Worm (Caenorhabditis elegans): ENCODE results near the gene K04F1.8.

The K04F1.8 gene

DNA sequence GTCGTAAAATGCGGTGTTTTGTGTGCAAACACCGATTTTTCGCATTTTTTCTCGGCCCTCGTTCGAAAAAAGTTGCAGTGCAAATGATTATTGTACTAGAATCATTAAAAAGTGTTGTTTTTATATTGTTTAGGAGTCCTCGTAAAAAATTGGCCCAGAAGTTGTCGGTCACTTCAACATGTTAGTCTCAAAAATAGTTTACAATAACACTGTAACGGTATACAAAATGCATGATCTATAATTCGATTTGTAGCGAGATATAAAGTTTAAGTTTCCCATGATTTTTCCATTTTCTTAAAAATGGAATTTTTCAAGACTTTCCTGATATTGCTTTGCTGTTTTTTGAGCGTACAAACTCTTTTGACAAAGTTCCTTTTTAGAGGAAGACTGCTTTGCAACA, at the start of gene K04F1.8:
Gene K04F1.8, plus strand, starts transcription at position 301 of the 400 bp plus-strand sequence.
- TF ChIP-seq flt-1 (GFP tag; IDR thresholded peaks at IDR 0.05): no peak
- no peak for TF ChIP-seq med-1 (GFP tag; optimal IDR thresholded peaks at IDR 0.05; ENCODE audit: insufficient read depth)
- TF ChIP-seq tab-1 (GFP tag; IDR thresholded peaks at IDR 0.05): no peak
- TF ChIP-seq ztf-23 (GFP tag; IDR thresholded peaks at IDR 0.05): no peak
- no peak for TF ChIP-seq T22C8.4 (GFP tag; IDR thresholded peaks at IDR 0.05)
- TF ChIP-seq ztf-29 (GFP tag; IDR thresholded peaks at IDR 0.05): no peak
- TF ChIP-seq ref-1 (GFP tag; conservative IDR thresholded peaks at IDR 0.05): no peak
- no peak for TF ChIP-seq cog-1 (tag; optimal IDR thresholded peaks at IDR 0.05)
- no peak for TF ChIP-seq klf-2 (GFP tag; conservative IDR thresholded peaks at IDR 0.05)

DNA sequence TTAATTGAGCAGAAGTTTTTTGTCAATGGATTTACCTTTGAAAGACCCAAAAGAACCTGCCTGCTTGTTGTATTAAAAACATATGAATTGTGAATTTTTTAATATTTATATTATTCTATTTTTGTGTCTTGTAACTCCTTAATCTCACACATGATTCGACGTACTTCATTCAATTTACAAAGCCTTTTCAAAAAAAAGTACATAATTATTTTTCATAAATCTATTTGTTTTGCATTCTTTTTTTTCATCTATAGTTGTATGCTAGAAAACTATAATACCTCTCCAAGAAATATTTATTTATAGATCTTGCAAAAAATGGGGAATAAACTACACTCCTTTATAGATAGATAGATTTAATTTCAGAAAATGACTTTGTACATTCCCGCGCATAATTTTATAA, 48.2 kb upstream of the K04F1.8 start, which contains the start of gene nhr-179:
Gene nhr-179, minus strand, starts transcription at position 101 of the 400 bp plus-strand sequence.
- TF ChIP-seq cog-1 (tag; optimal IDR thresholded peaks at IDR 0.05): no peak
- TF ChIP-seq tab-1 (GFP tag; IDR thresholded peaks at IDR 0.05): no peak
- no peak for TF ChIP-seq ztf-29 (GFP tag; IDR thresholded peaks at IDR 0.05)
- no peak for TF ChIP-seq ztf-23 (GFP tag; IDR thresholded peaks at IDR 0.05)
- TF ChIP-seq klf-2 (GFP tag; conservative IDR thresholded peaks at IDR 0.05): no peak
- TF ChIP-seq ref-1 (GFP tag; conservative IDR thresholded peaks at IDR 0.05): no peak
- no peak for TF ChIP-seq med-1 (GFP tag; optimal IDR thresholded peaks at IDR 0.05; ENCODE audit: insufficient read depth)
- no peak for TF ChIP-seq flt-1 (GFP tag; IDR thresholded peaks at IDR 0.05)
- TF ChIP-seq T22C8.4 (GFP tag; IDR thresholded peaks at IDR 0.05): no peak

DNA sequence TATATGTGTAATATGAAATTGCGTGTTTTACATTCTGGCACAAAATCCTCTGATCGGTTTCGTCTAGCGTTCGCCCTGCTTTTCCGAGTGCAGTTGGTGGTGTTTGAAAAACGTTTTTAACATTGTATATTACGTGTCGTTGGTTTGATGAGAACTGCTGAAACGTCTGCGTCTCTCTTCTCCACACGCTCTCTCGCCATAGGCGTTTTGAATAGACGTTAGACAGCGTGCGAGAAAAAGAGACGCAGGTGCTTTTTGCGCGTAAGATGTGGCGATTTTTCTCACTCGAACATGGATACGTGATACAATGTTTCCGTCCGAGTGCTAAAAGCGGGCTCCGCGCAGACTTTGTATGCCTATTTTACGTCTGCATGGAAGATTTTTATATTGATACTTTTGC, 46.5 kb upstream of the K04F1.8 start:
- TF ChIP-seq ref-1 (GFP tag; conservative IDR thresholded peaks at IDR 0.05) (no peak), flt-1 (GFP tag; IDR thresholded peaks at IDR 0.05) (no peak), ztf-29 (GFP tag; IDR thresholded peaks at IDR 0.05) (no peak)

- TF ChIP-seq ztf-29 (GFP tag; IDR thresholded peaks at IDR 0.05): no peak
- no peak for TF ChIP-seq ztf-23 (GFP tag; IDR thresholded peaks at IDR 0.05)
- no peak for TF ChIP-seq klf-2 (GFP tag; conservative IDR thresholded peaks at IDR 0.05)
- no peak for TF ChIP-seq T22C8.4 (GFP tag; IDR thresholded peaks at IDR 0.05)
- TF ChIP-seq flt-1 (GFP tag; IDR thresholded peaks at IDR 0.05): no peak
- TF ChIP-seq tab-1 (GFP tag; IDR thresholded peaks at IDR 0.05): no peak
- no peak for TF ChIP-seq ref-1 (GFP tag; conservative IDR thresholded peaks at IDR 0.05)
- TF ChIP-seq cog-1 (tag; optimal IDR thresholded peaks at IDR 0.05): no peak
- no peak for TF ChIP-seq med-1 (GFP tag; optimal IDR thresholded peaks at IDR 0.05; ENCODE audit: insufficient read depth)
These were observed 45.5 kb upstream of the K04F1.8 start, which contains the start of gene nhr-117 for ce11 chrV:1621494-1621893. Gene nhr-117, minus strand, starts transcription at chrV:1621520.

- TF ChIP-seq ztf-29 (GFP tag; IDR thresholded peaks at IDR 0.05) (no peak), flt-1 (GFP tag; IDR thresholded peaks at IDR 0.05) (no peak), med-1 (GFP tag; optimal IDR thresholded peaks at IDR 0.05; ENCODE audit: insufficient read depth) (no peak), ref-1 (GFP tag; conservative IDR thresholded peaks at IDR 0.05) (no peak), klf-2 (GFP tag; conservative IDR thresholded peaks at IDR 0.05) (no peak), cog-1 (tag; optimal IDR thresholded peaks at IDR 0.05) (no peak), ztf-23 (GFP tag; IDR thresholded peaks at IDR 0.05) (no peak), tab-1 (GFP tag; IDR thresholded peaks at IDR 0.05) (no peak)
These were observed 43.6 kb upstream of the K04F1.8 start for ce11 chrV:1623429-1623828.

ce11 chrV:1624340-1624739, 42.7 kb upstream of the K04F1.8 start, which contains the start of gene nhr-110:
Gene nhr-110, minus strand, starts transcription at chrV:1624440.
- TF ChIP-seq ref-1 (GFP tag; conservative IDR thresholded peaks at IDR 0.05): no peak
- TF ChIP-seq ztf-29 (GFP tag; IDR thresholded peaks at IDR 0.05): no peak
- TF ChIP-seq med-1 (GFP tag; optimal IDR thresholded peaks at IDR 0.05; ENCODE audit: insufficient read depth): no peak
- TF ChIP-seq T22C8.4 (GFP tag; IDR thresholded peaks at IDR 0.05): no peak

DNA sequence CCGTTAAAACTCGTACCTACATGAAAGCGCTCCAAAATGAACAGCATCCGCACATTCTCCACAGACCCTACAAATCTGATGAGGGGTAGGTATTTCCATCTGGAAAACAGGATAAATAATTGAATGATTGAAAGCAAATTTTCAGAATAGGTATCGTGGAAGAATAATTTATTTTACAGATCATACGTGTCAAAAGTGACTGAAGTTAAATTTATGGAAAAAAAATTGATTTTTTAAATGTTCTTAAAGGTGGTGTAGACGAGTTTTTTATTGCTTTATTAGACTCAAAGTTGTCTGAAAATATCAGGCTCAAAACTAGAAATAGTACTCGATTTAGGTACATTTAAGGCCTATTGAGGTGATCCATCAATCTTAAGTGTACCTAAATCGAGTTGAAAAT, 40.3 kb upstream of the K04F1.8 start, which contains the start of gene nhr-237:
Gene nhr-237, minus strand, starts transcription at position 101 of the 400 bp plus-strand sequence.
- TF ChIP-seq ztf-29 (GFP tag; IDR thresholded peaks at IDR 0.05) (no peak), klf-2 (GFP tag; conservative IDR thresholded peaks at IDR 0.05) (no peak), ref-1 (GFP tag; conservative IDR thresholded peaks at IDR 0.05) (no peak), ztf-23 (GFP tag; IDR thresholded peaks at IDR 0.05) (no peak), flt-1 (GFP tag; IDR thresholded peaks at IDR 0.05) (no peak), tab-1 (GFP tag; IDR thresholded peaks at IDR 0.05) (no peak), T22C8.4 (GFP tag; IDR thresholded peaks at IDR 0.05) (no peak), med-1 (GFP tag; optimal IDR thresholded peaks at IDR 0.05; ENCODE audit: insufficient read depth) (no peak), cog-1 (tag; optimal IDR thresholded peaks at IDR 0.05) (no peak)

DNA sequence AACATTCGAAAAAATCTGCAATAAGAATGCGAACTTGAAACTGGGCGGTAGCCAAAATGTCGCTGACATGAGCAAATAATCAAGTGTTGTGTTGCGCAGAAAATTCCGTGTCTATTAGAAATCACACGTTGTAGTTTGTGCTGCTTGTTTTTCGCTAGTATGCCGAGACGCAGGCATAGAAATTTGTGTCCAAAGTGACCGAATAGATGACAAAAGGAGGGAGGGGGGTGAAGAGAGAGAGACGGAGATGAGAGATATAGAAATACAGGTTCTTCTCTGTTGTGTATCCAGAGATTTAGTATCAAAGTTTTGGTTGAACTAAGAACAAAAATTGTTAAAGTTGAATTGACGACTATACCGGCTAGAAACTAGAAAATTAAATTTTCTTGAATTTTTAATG, 39.7 kb upstream of the K04F1.8 start:
- TF ChIP-seq ztf-29 (GFP tag; IDR thresholded peaks at IDR 0.05): no peak
- no peak for TF ChIP-seq ref-1 (GFP tag; conservative IDR thresholded peaks at IDR 0.05)
- TF ChIP-seq T22C8.4 (GFP tag; IDR thresholded peaks at IDR 0.05): no peak
- TF ChIP-seq cog-1 (tag; optimal IDR thresholded peaks at IDR 0.05): no peak
- no peak for TF ChIP-seq ztf-23 (GFP tag; IDR thresholded peaks at IDR 0.05)
- no peak for TF ChIP-seq tab-1 (GFP tag; IDR thresholded peaks at IDR 0.05)
- no peak for TF ChIP-seq klf-2 (GFP tag; conservative IDR thresholded peaks at IDR 0.05)
- no peak for TF ChIP-seq flt-1 (GFP tag; IDR thresholded peaks at IDR 0.05)

DNA sequence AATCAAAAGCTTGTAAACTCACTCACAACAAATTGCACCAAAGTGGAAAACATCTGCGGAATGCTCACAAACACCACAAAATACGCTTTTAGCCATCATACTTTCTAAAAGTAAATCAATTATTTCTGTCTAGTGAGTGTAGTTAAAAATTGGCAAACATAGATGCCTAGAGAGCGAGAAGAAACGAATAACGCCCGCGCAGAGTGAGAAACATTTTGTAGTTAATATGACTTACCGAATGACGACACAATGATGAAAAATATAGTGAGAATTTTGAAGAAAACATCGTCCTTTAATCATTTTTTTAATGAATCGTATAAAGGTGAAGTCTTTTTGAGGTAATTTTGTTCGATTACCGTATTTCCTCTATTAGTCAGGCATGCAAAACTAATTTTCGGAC, 37.7 kb upstream of the K04F1.8 start, which contains the start of gene nhr-238:
Gene nhr-238, minus strand, starts transcription at position 104 of the 400 bp plus-strand sequence.
- TF ChIP-seq ztf-23 (GFP tag; IDR thresholded peaks at IDR 0.05): no peak
- TF ChIP-seq tab-1 (GFP tag; IDR thresholded peaks at IDR 0.05): no peak
- no peak for TF ChIP-seq klf-2 (GFP tag; conservative IDR thresholded peaks at IDR 0.05)
- TF ChIP-seq med-1 (GFP tag; optimal IDR thresholded peaks at IDR 0.05; ENCODE audit: insufficient read depth): no peak
- TF ChIP-seq T22C8.4 (GFP tag; IDR thresholded peaks at IDR 0.05): no peak
- TF ChIP-seq cog-1 (tag; optimal IDR thresholded peaks at IDR 0.05): no peak
- no peak for TF ChIP-seq ref-1 (GFP tag; conservative IDR thresholded peaks at IDR 0.05)
- TF ChIP-seq ztf-29 (GFP tag; IDR thresholded peaks at IDR 0.05): no peak
- no peak for TF ChIP-seq flt-1 (GFP tag; IDR thresholded peaks at IDR 0.05)

- TF ChIP-seq klf-2 (GFP tag; conservative IDR thresholded peaks at IDR 0.05) (no peak), ztf-29 (GFP tag; IDR thresholded peaks at IDR 0.05) (no peak), T22C8.4 (GFP tag; IDR thresholded peaks at IDR 0.05) (no peak), cog-1 (tag; optimal IDR thresholded peaks at IDR 0.05) (no peak), med-1 (GFP tag; optimal IDR thresholded peaks at IDR 0.05; ENCODE audit: insufficient read depth) (no peak), ztf-23 (GFP tag; IDR thresholded peaks at IDR 0.05) (no peak)
These were observed 35.9 kb upstream of the K04F1.8 start, which contains the start of gene Y46H3D.8 for ce11 chrV:1631148-1631547. Gene Y46H3D.8, minus strand, starts transcription at chrV:1631248.

All from whole organism, midembryonic.